Fruit fly (Drosophila melanogaster) whole organism, pupa: ENCODE results near the gene CG32052.

ENCODE experiments used
- CG10348 ChIP-seq: fragments of 200-800 bp; sonication (Bioruptor generic); IDR thresholded peaks from 2 replicates; pipeline ENCODE4 v1.3.6; 2022; ENCODE audit warnings: missing biosample characterization, missing genetic modification characterization
- CG12605 ChIP-seq: fragments of 200-800 bp; sonication (Bioruptor generic); IDR thresholded peaks from 2 replicates; pipeline ENCODE4 v1.3.6; 2022; ENCODE audit warnings: missing biosample characterization, missing genetic modification characterization
- CG13204 ChIP-seq: fragments of 200-800 bp; sonication (Bioruptor generic); optimal IDR thresholded peaks from 2 replicates; lab custom pipeline; 2018; ENCODE audit warnings: missing biosample characterization, mild to moderate bottlenecking, missing genetic modification characterization, moderate library complexity
- CG15710 ChIP-seq: fragments of 200-800 bp; sonication (Bioruptor generic); optimal IDR thresholded peaks from 2 replicates; lab custom pipeline; 2018; ENCODE audit warnings: missing biosample characterization, mild to moderate bottlenecking, missing genetic modification characterization, moderate library complexity
- CG17806 ChIP-seq: fragments of 200-800 bp; sonication (Bioruptor generic); optimal IDR thresholded peaks from 2 replicates; lab custom pipeline; 2018; ENCODE audit warnings: missing biosample characterization, mild to moderate bottlenecking, missing genetic modification characterization, moderate library complexity
- CG32121 ChIP-seq: fragments of 200-800 bp; sonication (Bioruptor generic); IDR thresholded peaks from 2 replicates; pipeline ENCODE4 v1.3.6; 2022; ENCODE audit warnings: missing biosample characterization, missing genetic modification characterization
- CG34367 ChIP-seq: fragments of 200-800 bp; sonication (Bioruptor generic); optimal IDR thresholded peaks from 2 replicates; lab custom pipeline; 2018; ENCODE audit warnings: missing biosample characterization, mild to moderate bottlenecking, missing genetic modification characterization
- CG4496 ChIP-seq: fragments of 200-800 bp; sonication (Bioruptor generic); IDR thresholded peaks from 3 replicates; pipeline ENCODE4 v1.3.6; 2022; ENCODE audit warnings: missing biosample characterization, missing genetic modification characterization
- CG8159 ChIP-seq: fragments of 200-800 bp; sonication (Bioruptor generic); optimal IDR thresholded peaks from 3 replicates; lab custom pipeline; 2018; ENCODE audit warnings: missing biosample characterization, mild to moderate bottlenecking, missing genetic modification characterization, moderate library complexity
- CG8301 ChIP-seq: fragments of 200-800 bp; sonication (Bioruptor generic); optimal IDR thresholded peaks from 2 replicates; lab custom pipeline; 2018; ENCODE audit warnings: missing biosample characterization, mild to moderate bottlenecking, missing genetic modification characterization
- CG9948 ChIP-seq: fragments of 200-800 bp; sonication (Bioruptor generic); optimal IDR thresholded peaks from 2 replicates; lab custom pipeline; 2018; ENCODE audit warnings: missing biosample characterization, mild to moderate bottlenecking, missing genetic modification characterization, moderate library complexity
- D1 ChIP-seq: fragments of 200-800 bp; sonication (Bioruptor generic); optimal IDR thresholded peaks from 2 replicates; lab custom pipeline; 2018; ENCODE audit warnings: missing biosample characterization, mild to moderate bottlenecking, missing genetic modification characterization, moderate library complexity
- EcR ChIP-seq: fragments of 200-800 bp; sonication (Bioruptor generic); optimal IDR thresholded peaks from 3 replicates; lab custom pipeline; 2019; ENCODE audit warnings: missing biosample characterization, missing genetic modification characterization, mild to moderate bottlenecking, moderate library complexity, missing genetic modification reagents
- Ets98B ChIP-seq: fragments of 200-800 bp; sonication (Bioruptor generic); IDR thresholded peaks from 2 replicates; pipeline ENCODE4 v1.3.6; 2022; ENCODE audit warnings: missing biosample characterization, missing genetic modification characterization
- Pif1B ChIP-seq: fragments of 200-800 bp; sonication (Bioruptor generic); optimal IDR thresholded peaks from 3 replicates; lab custom pipeline; 2016; ENCODE audit warnings: missing biosample characterization, missing genetic modification characterization
- fd96Ca ChIP-seq: fragments of 200-800 bp; sonication (Bioruptor generic); IDR thresholded peaks from 3 replicates; pipeline ENCODE4 v1.3.6; 2022; ENCODE audit warnings: missing biosample characterization, missing genetic modification characterization
- gl ChIP-seq: fragments of 200-800 bp; sonication (Bioruptor generic); optimal IDR thresholded peaks from 2 replicates; lab custom pipeline; 2018; ENCODE audit warnings: missing biosample characterization, mild to moderate bottlenecking, missing genetic modification characterization

CG32052 gene

dm6 chr3L:9856430-9857218 is 69.8 kb downstream of the CG32052 start:
- TF ChIP-seq Ets98B (peak; percentile 56; the same call in 1 of the 2 replicates), D1 (peak; percentile 22), CG4496 (GFP tag; lab: Robert Waterston, UW) (peak; percentile 45; the same call in 2 of the 3 replicates), CG34367 (peak; percentile 42), CG9948 (peak; percentile 65), CG12605 (peak; percentile 70), CG10348 (GFP tag; lab: Robert Waterston, UW) (no peak), Pif1B (GFP tag; lab: Kevin White, UChicago) (no peak), fd96Ca (no peak), gl (tag; lab: Kevin White, UChicago) (no peak), CG13204 (no peak), CG32121 (peak; percentile 60; the same call in 1 of the 2 replicates), CG15710 (tag; lab: Kevin White, UChicago) (peak; percentile 57), CG8301 (tag; lab: Kevin White, UChicago) (peak; percentile 54), CG8159 (peak; percentile 70), CG17806 (tag; lab: Kevin White, UChicago) (peak; percentile 68), EcR (GFP tag; lab: Kevin White, UChicago) (no peak)
